ENCODE assay signal across 2 worm cellular contexts in genomic region chrIV:15684521-15684920, ce11.
TF ChIP-seq lines count a peak whose summit lies in the region.

No protein-coding gene starts in this region.

TF ChIP-seq in whole organism, L4 larva, 104 proteins besides CTCF, POLR2A, EP300 and RAD21:
- TF ChIP-seq snpc-1.2 (GFP tag; IDR thresholded peaks at IDR 0.05; lab: Robert Waterston, UW) = peak; percentile 82
- TF ChIP-seq hlh-30 (tag; optimal IDR thresholded peaks at IDR 0.05; lab: Kevin White, UChicago; ENCODE audit: insufficient read depth) = no peak

TF ChIP-seq in whole organism, young adult, 124 proteins besides CTCF, POLR2A, EP300 and RAD21:
- no peak for TF ChIP-seq snpc-4 (GFP tag; optimal IDR thresholded peaks at IDR 0.05; lab: Kevin White, UChicago)
- TF ChIP-seq snpc-4 (tag; optimal IDR thresholded peaks at IDR 0.05; lab: Kevin White, UChicago) = peak in 1 of 4 experiments; percentile 39
- peak; percentile 88 for TF ChIP-seq attf-6 (GFP tag; IDR thresholded peaks at IDR 0.05; lab: Robert Waterston, UW)
- no peak for TF ChIP-seq F22D6.2 (tag; optimal IDR thresholded peaks at IDR 0.05; lab: Kevin White, UChicago)
- no peak for TF ChIP-seq let-526 (GFP tag; IDR thresholded peaks at IDR 0.05; lab: Robert Waterston, UW)
